Worm (Caenorhabditis elegans): ENCODE data around the gene glf-1.

Gene glf-1

ce11 chrIV:5847986-5848707 is 37.5 kb upstream of the glf-1 start, which contains the start of gene sams-3 (continued):
- TF ChIP-seq hlh-17 (GFP tag; optimal IDR thresholded peaks at IDR 0.05; ENCODE audit: borderline replicate concordance) (no peak), efl-1 (optimal IDR thresholded peaks at IDR 0.05) (peak; percentile 41 to 65), efl-1 (GFP tag; optimal IDR thresholded peaks at IDR 0.05 in 1 of 2) (peak; percentile 62 to 94), alr-1 (tag; optimal IDR thresholded peaks at IDR 0.05; ENCODE audit: borderline replicate concordance) (no peak), fkh-10 (GFP tag; optimal IDR thresholded peaks at IDR 0.05) (no peak), nhr-12 (tag; optimal IDR thresholded peaks at IDR 0.05) (no peak), nhr-85 (tag) (peak; percentile 78), mab-9 (GFP tag; IDR thresholded peaks at IDR 0.05) (peak; percentile 89), swsn-7 (tag; optimal IDR thresholded peaks at IDR 0.05) (peak; percentile 57), ceh-88 (GFP tag; IDR thresholded peaks at IDR 0.05) (no peak), lin-35 (GFP tag; optimal IDR thresholded peaks at IDR 0.05) (peak; percentile 46 to 57), lin-39 (tag; optimal IDR thresholded peaks at IDR 0.05) (peak; percentile 57), lin-15B (tag; optimal IDR thresholded peaks at IDR 0.05) (no peak), nhr-28 (tag; optimal IDR thresholded peaks at IDR 0.05) (no peak), nhr-19 (GFP tag; conservative IDR thresholded peaks at IDR 0.05) (peak; percentile 51), tbx-2 (tag; optimal IDR thresholded peaks at IDR 0.05) (peak; percentile 96), vab-15 (tag; optimal IDR thresholded peaks at IDR 0.05) (no peak), unc-62 (GFP tag; optimal IDR thresholded peaks at IDR 0.05) (no peak), sptf-1 (tag; optimal IDR thresholded peaks at IDR 0.05) (no peak), ceh-82 (tag; optimal IDR thresholded peaks at IDR 0.05) (peak in 2 of 3 experiments; percentile 16 to 46), fkh-4 (tag; optimal IDR thresholded peaks at IDR 0.05; ENCODE audit: borderline replicate concordance) (no peak), grh-1 (GFP tag; IDR thresholded peaks at IDR 0.05) (no peak), mef-2 (tag; optimal IDR thresholded peaks at IDR 0.05) (no peak), unc-130 (tag; optimal IDR thresholded peaks at IDR 0.05) (peak; percentile 53), sup-37 (GFP tag; optimal IDR thresholded peaks at IDR 0.05) (no peak), hlh-4 (tag; optimal IDR thresholded peaks at IDR 0.05) (no peak), ztf-4 (tag; optimal IDR thresholded peaks at IDR 0.05) (no peak), pag-3 (tag; optimal IDR thresholded peaks at IDR 0.05; ENCODE audit: borderline replicate concordance, insufficient read depth) (no peak), dpl-1 (GFP tag; optimal IDR thresholded peaks at IDR 0.05) (peak; percentile 26 to 68 (median 67)), C34B4.2 (tag; optimal IDR thresholded peaks at IDR 0.05) (no peak), nhr-11 (tag; optimal IDR thresholded peaks at IDR 0.05) (no peak), irx-1 (tag; optimal IDR thresholded peaks at IDR 0.05) (peak; percentile 12), dsc-1 (tag; optimal IDR thresholded peaks at IDR 0.05) (peak; percentile 8), Y116A8C.19 (tag; optimal IDR thresholded peaks at IDR 0.05; ENCODE audit: borderline replicate concordance) (no peak), hpl-2 (GFP tag; optimal IDR thresholded peaks at IDR 0.05) (no peak), C16A3.4 (tag; optimal IDR thresholded peaks at IDR 0.05) (peak; percentile 27), nhr-20 (tag; optimal IDR thresholded peaks at IDR 0.05) (peak; percentile 44)

- TF ChIP-seq nhr-85 (tag) (no peak), elt-2 (tag; optimal IDR thresholded peaks at IDR 0.05) (no peak), lsy-2 (tag; optimal IDR thresholded peaks at IDR 0.05) (no peak), ets-5 (GFP tag; IDR thresholded peaks at IDR 0.05) (no peak), nhr-90 (tag; optimal IDR thresholded peaks at IDR 0.05; ENCODE audit: poor library complexity) (no peak), fkh-8 (tag; optimal IDR thresholded peaks at IDR 0.05) (no peak), lin-15B (tag; optimal IDR thresholded peaks at IDR 0.05) (no peak), ceh-88 (GFP tag; IDR thresholded peaks at IDR 0.05) (no peak), lin-14 (GFP tag; optimal IDR thresholded peaks at IDR 0.05) (no peak)
Measured at ce11 chrIV:5850765-5851377, 34.8 kb upstream of the glf-1 start.
